Worm (Caenorhabditis elegans): ENCODE measurements around the gene C34C12.7.
A peak's percentile ranks its signal among the peaks of the same experiment; 100 is the strongest.

The C34C12.7 gene

ce11 chrIII:3529744-3530208 lies 41.6 kb upstream of the C34C12.7 start, which contains the start of gene pitp-1 (continued):
- TF ChIP-seq nhr-102 (tag; optimal IDR thresholded peaks at IDR 0.05) (no peak), php-3 (GFP tag; IDR thresholded peaks at IDR 0.05) (0 out of 2 replicates have a peak, but pooled peaks have one; percentile 10), daf-16 (GFP tag; optimal IDR thresholded peaks at IDR 0.05) (no peak), daf-16 (tag; optimal IDR thresholded peaks at IDR 0.05) (peak; percentile 43), cey-2 (tag; optimal IDR thresholded peaks at IDR 0.05; ENCODE audit: borderline replicate concordance, insufficient read depth) (no peak), pha-4 (GFP tag; IDR thresholded peaks at IDR 0.05) (no peak), pha-4 (tag; optimal IDR thresholded peaks at IDR 0.05) (no peak), ceh-44 (GFP tag; IDR thresholded peaks at IDR 0.05) (no peak), spr-1 (tag; optimal IDR thresholded peaks at IDR 0.05) (no peak), tra-1 (GFP tag; IDR thresholded peaks at IDR 0.05) (no peak), ctbp-1 (GFP tag; IDR thresholded peaks at IDR 0.05) (no peak), ama-1 (optimal IDR thresholded peaks at IDR 0.05) (no peak), ceh-32 (tag; optimal IDR thresholded peaks at IDR 0.05; ENCODE audit: poor library complexity) (no peak), nhr-111 (GFP tag; optimal IDR thresholded peaks at IDR 0.05) (no peak), gei-8 (GFP tag; optimal IDR thresholded peaks at IDR 0.05) (no peak), ZK337.2 (GFP tag; IDR thresholded peaks at IDR 0.05) (no peak), zip-2 (tag; optimal IDR thresholded peaks at IDR 0.05) (no peak), dmd-9 (GFP tag; IDR thresholded peaks at IDR 0.05) (no peak), ceh-20 (GFP tag; IDR thresholded peaks at IDR 0.05) (no peak), lin-13 (GFP tag; optimal IDR thresholded peaks at IDR 0.05) (no peak), fos-1 (tag; optimal IDR thresholded peaks at IDR 0.05) (no peak), lin-15B (tag; optimal IDR thresholded peaks at IDR 0.05) (no peak), R02D3.7 (tag; optimal IDR thresholded peaks at IDR 0.05) (no peak), rbr-2 (tag; optimal IDR thresholded peaks at IDR 0.05) (no peak), duxl-1 (tag; optimal IDR thresholded peaks at IDR 0.05; ENCODE audit: poor library complexity) (no peak), madf-5 (GFP tag; IDR thresholded peaks at IDR 0.05) (no peak), nhr-48 (tag; optimal IDR thresholded peaks at IDR 0.05) (peak; percentile 78), mes-2 (tag; optimal IDR thresholded peaks at IDR 0.05; ENCODE audit: poor library complexity, severe bottlenecking) (no peak), unc-39 (tag; optimal IDR thresholded peaks at IDR 0.05) (no peak), nhr-77 (tag; optimal IDR thresholded peaks at IDR 0.05) (peak; percentile 10), aha-1 (tag) (peak; percentile 3), ZK546.5 (tag; optimal IDR thresholded peaks at IDR 0.05) (no peak), zip-11 (GFP tag; IDR thresholded peaks at IDR 0.05) (no peak), nhr-25 (tag; optimal IDR thresholded peaks at IDR 0.05; ENCODE audit: borderline replicate concordance, insufficient read depth) (no peak), mxl-2 (GFP tag; conservative IDR thresholded peaks at IDR 0.05) (no peak), mdl-1 (tag; optimal IDR thresholded peaks at IDR 0.05) (no peak), sdz-12 (GFP tag; optimal IDR thresholded peaks at IDR 0.05) (no peak), zfp-3 (GFP tag; conservative IDR thresholded peaks at IDR 0.05) (no peak)

ce11 chrIII:3528342-3528741 lies 40.2 kb upstream of the C34C12.7 start, which contains the start of gene rpl-37:
Gene rpl-37, plus strand, starts transcription at chrIII:3528642.
- TF ChIP-seq ama-1 (optimal IDR thresholded peaks at IDR 0.05) (no peak), zip-2 (tag; optimal IDR thresholded peaks at IDR 0.05) (no peak), fos-1 (tag; optimal IDR thresholded peaks at IDR 0.05) (no peak), nhr-41 (GFP tag; IDR thresholded peaks at IDR 0.05) (no peak), arid-1 (GFP tag; conservative IDR thresholded peaks at IDR 0.05) (no peak), ctbp-1 (GFP tag; IDR thresholded peaks at IDR 0.05) (no peak)
